Worm (Caenorhabditis elegans) whole organism, L2 larva: ENCODE results near the gene nhr-177.

Source experiments
- blmp-1 ChIP-seq: sonication (generic microtip); optimal IDR thresholded peaks from 2 replicates; lab custom pipeline; 2017; ENCODE audit warnings: missing genetic modification characterization, mild to moderate bottlenecking, missing compliant biosample characterization, antibody characterized with exemption, moderate library complexity; ENCODE audit not compliant: insufficient read depth
- gmeb-1 ChIP-seq: fragments of 150-350 bp; optimal IDR thresholded peaks from 2 replicates; lab custom pipeline; 2014; ENCODE audit warnings: missing biosample characterization, missing genetic modification characterization
- lin-13 ChIP-seq: fragments of 150-350 bp; optimal IDR thresholded peaks from 2 replicates; lab custom pipeline; 2014; ENCODE audit warnings: missing biosample characterization, missing genetic modification reagents, missing genetic modification characterization
- nhr-11 ChIP-seq: fragments of 150-350 bp; optimal IDR thresholded peaks from 2 replicates; lab custom pipeline; 2014; ENCODE audit warnings: missing biosample characterization, missing genetic modification characterization
- nhr-237 ChIP-seq: fragments of 150-350 bp; optimal IDR thresholded peaks from 2 replicates; lab custom pipeline; 2014; ENCODE audit warnings: missing biosample characterization, missing genetic modification characterization

DNA sequence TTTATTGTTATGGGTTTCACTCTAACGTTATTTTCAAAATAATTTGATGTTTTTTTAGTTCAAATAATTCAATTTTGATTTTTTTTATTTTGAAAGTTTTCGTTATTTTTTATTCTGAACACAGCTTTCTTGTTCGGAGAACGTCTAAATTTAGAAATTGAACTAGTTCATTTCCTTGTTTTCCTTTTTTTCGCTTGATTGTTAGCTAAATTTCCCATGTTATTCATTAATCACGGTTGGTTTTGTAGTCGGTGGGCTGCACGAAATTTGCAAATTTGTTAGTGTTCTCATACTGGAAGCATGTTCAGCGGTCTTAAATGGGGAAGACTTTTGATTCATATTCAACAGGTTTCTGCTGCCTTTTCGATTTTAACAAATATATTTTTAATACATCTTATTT, 25.8 kb downstream of the nhr-177 start, which contains the start of gene str-222:
- TF ChIP-seq nhr-237, result no peak
- TF ChIP-seq lin-13, result no peak
- TF ChIP-seq nhr-11 (tag; lab: Kevin White, UChicago), result no peak
- no peak for TF ChIP-seq gmeb-1 (tag; lab: Kevin White, UChicago)
- TF ChIP-seq blmp-1 (tag; lab: Kevin White, UChicago), result no peak
